Fruit fly (Drosophila melanogaster) whole organism, embryonic: ENCODE results near the gene CG14615.

Source experiments
- Ada2b ChIP-seq: fragments of 200-800 bp; sonication (Bioruptor generic); IDR thresholded peaks from 2 replicates; pipeline ENCODE4 v1.3.6; 2022; ENCODE audit warnings: missing biosample characterization, missing genetic modification characterization
- CG10543 ChIP-seq: fragments of 200-800 bp; sonication (Bioruptor generic); optimal IDR thresholded peaks from 3 replicates; lab custom pipeline; 2017; ENCODE audit warnings: missing biosample characterization, mild to moderate bottlenecking, missing genetic modification characterization, moderate library complexity
- CG11247 ChIP-seq: fragments of 200-800 bp; sonication (Bioruptor generic); IDR thresholded peaks from 2 replicates; pipeline ENCODE4 v1.3.6; 2022; ENCODE audit warnings: missing biosample characterization, missing genetic modification characterization
- CG11456 ChIP-seq: fragments of 200-800 bp; sonication (Bioruptor generic); IDR thresholded peaks from 3 replicates; pipeline ENCODE4 v1.3.6; 2022; ENCODE audit warnings: missing biosample characterization, missing genetic modification characterization
- CG11695 ChIP-seq: fragments of 200-800 bp; sonication (Bioruptor generic); IDR thresholded peaks from 3 replicates; pipeline ENCODE4 v1.3.6; 2022; ENCODE audit warnings: missing biosample characterization, missing genetic modification characterization
- CG11696 ChIP-seq: fragments of 200-800 bp; sonication (Bioruptor generic); IDR thresholded peaks from 2 replicates; pipeline ENCODE4 v1.3.6; 2022; ENCODE audit warnings: missing biosample characterization, missing genetic modification characterization
- CG12769 ChIP-seq: fragments of 200-800 bp; sonication (Bioruptor generic); optimal IDR thresholded peaks from 2 replicates; lab custom pipeline; 2019; ENCODE audit warnings: missing biosample characterization, mild to moderate bottlenecking, missing genetic modification characterization, moderate library complexity
- CG13894 ChIP-seq: fragments of 200-800 bp; sonication (Bioruptor generic); optimal IDR thresholded peaks from 3 replicates; lab custom pipeline; 2018; ENCODE audit warnings: missing biosample characterization, mild to moderate bottlenecking, missing genetic modification characterization, moderate library complexity
- CG15011 ChIP-seq: fragments of 200-800 bp; sonication (Bioruptor generic); optimal IDR thresholded peaks from 3 replicates; lab custom pipeline; 2018; ENCODE audit warnings: missing biosample characterization, mild to moderate bottlenecking, missing genetic modification characterization
- CG15073 ChIP-seq: fragments of 200-800 bp; sonication (Bioruptor generic); optimal IDR thresholded peaks from 2 replicates; lab custom pipeline; 2016; ENCODE audit warnings: missing biosample characterization, missing genetic modification characterization
- CG17328 ChIP-seq: fragments of 200-800 bp; sonication (Bioruptor generic); IDR thresholded peaks from 2 replicates; pipeline ENCODE4 v1.3.6; 2022; ENCODE audit warnings: missing biosample characterization, missing genetic modification characterization
- CG2678 ChIP-seq: fragments of 200-800 bp; sonication (Bioruptor generic); optimal IDR thresholded peaks from 3 replicates; lab custom pipeline; 2019; ENCODE audit warnings: missing biosample characterization, mild to moderate bottlenecking, missing genetic modification characterization, moderate library complexity
- CG2889 ChIP-seq: fragments of 200-800 bp; sonication (Bioruptor generic); IDR thresholded peaks from 3 replicates; pipeline ENCODE4 v1.3.6; 2022; ENCODE audit warnings: missing biosample characterization, missing genetic modification characterization
- CG32767 ChIP-seq: fragments of 200-800 bp; sonication (Bioruptor generic); IDR thresholded peaks from 2 replicates; pipeline ENCODE4 v1.3.6; 2022; ENCODE audit warnings: missing biosample characterization, missing genetic modification characterization
- CG34422 ChIP-seq: fragments of 200-800 bp; sonication (Bioruptor generic); IDR thresholded peaks from 3 replicates; pipeline ENCODE4 v1.3.6; 2022; ENCODE audit warnings: missing biosample characterization, missing genetic modification characterization
- CG4424 ChIP-seq: fragments of 200-800 bp; sonication (Bioruptor generic); optimal IDR thresholded peaks from 3 replicates; lab custom pipeline; 2016; ENCODE audit warnings: missing biosample characterization, missing genetic modification characterization
- CG4820 ChIP-seq: fragments of 200-800 bp; sonication (Bioruptor generic); optimal IDR thresholded peaks from 3 replicates; lab custom pipeline; 2016; ENCODE audit warnings: missing biosample characterization, missing genetic modification characterization
- CG7556 ChIP-seq: fragments of 200-800 bp; sonication (Bioruptor generic); optimal IDR thresholded peaks from 2 replicates; lab custom pipeline; 2017; ENCODE audit warnings: missing biosample characterization, mild to moderate bottlenecking, missing genetic modification characterization
- CG8388 ChIP-seq: fragments of 200-800 bp; sonication (Bioruptor generic); optimal IDR thresholded peaks from 2 replicates; lab custom pipeline; 2019; ENCODE audit warnings: missing biosample characterization, mild to moderate bottlenecking, missing genetic modification characterization, moderate library complexity
- CG8765 ChIP-seq: fragments of 200-800 bp; sonication (Bioruptor generic); IDR thresholded peaks from 2 replicates; pipeline ENCODE4 v1.3.6; 2022; ENCODE audit warnings: missing biosample characterization, missing genetic modification characterization
- CG9609 ChIP-seq: fragments of 200-800 bp; sonication (Bioruptor generic); optimal IDR thresholded peaks from 3 replicates; lab custom pipeline; 2016; ENCODE audit warnings: missing biosample characterization, missing genetic modification characterization
- ERR ChIP-seq: fragments of 200-800 bp; sonication (Bioruptor generic); optimal IDR thresholded peaks from 2 replicates; lab custom pipeline; 2016; ENCODE audit warnings: missing biosample characterization, missing genetic modification characterization
- Ets65A ChIP-seq: fragments of 200-800 bp; sonication (Bioruptor generic); peaks from one replicate; lab custom pipeline; 2016; ENCODE audit warnings: missing biosample characterization, missing genetic modification characterization
- H15 ChIP-seq: fragments of 200-800 bp; sonication (Bioruptor generic); IDR thresholded peaks from 3 replicates; pipeline ENCODE4 v1.3.6; 2022; ENCODE audit warnings: missing biosample characterization, missing genetic modification characterization
- HLH4C ChIP-seq: fragments of 200-800 bp; sonication (Bioruptor generic); IDR thresholded peaks from 3 replicates; pipeline ENCODE4 v1.3.6; 2022; ENCODE audit warnings: missing biosample characterization, missing genetic modification characterization; ENCODE audit not compliant: partially characterized antibody
- Max ChIP-seq: fragments of 200-800 bp; sonication (Bioruptor generic); optimal IDR thresholded peaks from 2 replicates; lab custom pipeline; 2016; ENCODE audit warnings: missing biosample characterization, mild to moderate bottlenecking, missing genetic modification characterization
- Med ChIP-seq: fragments of 200-800 bp; sonication (Bioruptor generic); peaks from one replicate; lab custom pipeline; 2016; ENCODE audit warnings: missing biosample characterization, missing genetic modification characterization, mild to moderate bottlenecking, inconsistent platforms, moderate library complexity
- Myb ChIP-seq: fragments of 200-800 bp; sonication (Bioruptor generic); optimal IDR thresholded peaks from 2 replicates; lab custom pipeline; 2016; ENCODE audit warnings: missing biosample characterization, missing genetic modification characterization
- NC2β ChIP-seq: fragments of 200-800 bp; sonication (Bioruptor generic); optimal IDR thresholded peaks from 2 replicates; lab custom pipeline; 2016; ENCODE audit warnings: missing biosample characterization, missing genetic modification characterization
- Ravus ChIP-seq: fragments of 200-800 bp; sonication (Bioruptor generic); IDR thresholded peaks from 2 replicates; pipeline ENCODE4 v1.3.6; 2022; ENCODE audit warnings: missing biosample characterization, missing genetic modification characterization
- Rx ChIP-seq: fragments of 200-800 bp; sonication (Bioruptor generic); IDR thresholded peaks from 2 replicates; pipeline ENCODE4 v1.3.6; 2022; ENCODE audit warnings: missing biosample characterization, missing genetic modification characterization
- Taf1 ChIP-seq: fragments of 200-800 bp; sonication (Bioruptor generic); IDR thresholded peaks from 2 replicates; pipeline ENCODE4 v1.3.6; 2022; ENCODE audit warnings: missing biosample characterization, missing genetic modification characterization
- chinmo ChIP-seq: fragments of 200-800 bp; sonication (Bioruptor generic); IDR thresholded peaks from 4 replicates; pipeline ENCODE4 v1.3.6; 2022; ENCODE audit warnings: missing biosample characterization, missing genetic modification characterization; ENCODE audit not compliant: partially characterized antibody
- dysf ChIP-seq: fragments of 200-800 bp; sonication (Bioruptor generic); IDR thresholded peaks from 3 replicates; pipeline ENCODE4 v1.3.6; 2022; ENCODE audit warnings: missing biosample characterization, missing genetic modification characterization
- eve ChIP-seq, 2 experiments: fragments of >200 bp; optimal IDR thresholded peaks; 2 replicates each; lab custom pipeline; 2017; ENCODE audit warnings: missing biosample characterization in 2 of 2, missing genetic modification characterization in 2 of 2
- fd96Cb ChIP-seq: fragments of 200-800 bp; sonication (Bioruptor generic); optimal IDR thresholded peaks from 2 replicates; lab custom pipeline; 2018; ENCODE audit warnings: missing biosample characterization, mild to moderate bottlenecking, missing genetic modification characterization, moderate library complexity
- gt ChIP-seq: fragments of 200-800 bp; sonication (Bioruptor generic); IDR thresholded peaks from 2 replicates; pipeline ENCODE4 v1.3.6; 2022; ENCODE audit warnings: missing biosample characterization, missing genetic modification characterization
- hbn ChIP-seq: fragments of 200-800 bp; sonication (Bioruptor generic); IDR thresholded peaks from 2 replicates; pipeline ENCODE4 v1.3.6; 2022; ENCODE audit warnings: missing biosample characterization, missing genetic modification characterization; ENCODE audit not compliant: partially characterized antibody
- hth ChIP-seq: fragments of >200 bp; optimal IDR thresholded peaks from 2 replicates; lab custom pipeline; 2017; ENCODE audit warnings: inconsistent platforms
- lmd ChIP-seq: fragments of 200-800 bp; sonication (Bioruptor generic); IDR thresholded peaks from 2 replicates; pipeline ENCODE4 v1.3.6; 2022; ENCODE audit warnings: missing biosample characterization, missing genetic modification characterization
- mirr ChIP-seq: fragments of 200-800 bp; sonication (Bioruptor generic); optimal IDR thresholded peaks from 3 replicates; lab custom pipeline; 2018; ENCODE audit warnings: missing biosample characterization, mild to moderate bottlenecking, missing genetic modification characterization
- odd ChIP-seq: fragments of 200-800 bp; sonication (Bioruptor generic); optimal IDR thresholded peaks from 2 replicates; lab custom pipeline; 2017; ENCODE audit warnings: missing biosample characterization, mild to moderate bottlenecking, missing genetic modification characterization
- row ChIP-seq: fragments of 200-800 bp; sonication (Bioruptor generic); IDR thresholded peaks from 3 replicates; pipeline ENCODE4 v1.3.6; 2022; ENCODE audit warnings: missing biosample characterization, missing genetic modification characterization
- sens-2 ChIP-seq: fragments of 200-800 bp; sonication (Bioruptor generic); IDR thresholded peaks from 2 replicates; pipeline ENCODE4 v1.3.6; 2022; ENCODE audit warnings: missing biosample characterization, missing genetic modification characterization
- sug ChIP-seq: fragments of 200-800 bp; optimal IDR thresholded peaks from 2 replicates; lab custom pipeline; 2019; ENCODE audit warnings: missing biosample characterization, mild to moderate bottlenecking, missing genetic modification characterization, moderate library complexity
- ttk ChIP-seq: fragments of 200-800 bp; sonication (Bioruptor generic); IDR thresholded peaks from 2 replicates; pipeline ENCODE4 v2.1.2; 2022; ENCODE audit warnings: missing biosample characterization, missing genetic modification characterization
- twi ChIP-seq: fragments of 200-800 bp; optimal IDR thresholded peaks from 2 replicates; lab custom pipeline; 2019; ENCODE audit warnings: missing biosample characterization, mild to moderate bottlenecking, missing genetic modification characterization, moderate library complexity
- wdn ChIP-seq: fragments of 200-800 bp; sonication (Bioruptor generic); IDR thresholded peaks from 2 replicates; pipeline ENCODE4 v1.3.6; 2022; ENCODE audit warnings: missing biosample characterization, missing genetic modification characterization
- zfh1 ChIP-seq: fragments of 200-800 bp; sonication (Bioruptor generic); IDR thresholded peaks from 3 replicates; pipeline ENCODE4 v1.3.6; 2022; ENCODE audit warnings: missing biosample characterization, missing genetic modification characterization

The CG14615 gene

dm6 chrX:22487667-22488593 is 38.6 kb upstream of the CG14615 start (continued):
- no peak for TF ChIP-seq odd
- TF ChIP-seq CG4424 (GFP tag; lab: Kevin White, UChicago) = peak; percentile 24
- TF ChIP-seq CG11247 (GFP tag; lab: Robert Waterston, UW) = peak; percentile 44
- no peak for TF ChIP-seq HLH4C (GFP tag; lab: Robert Waterston, UW)
- no peak for TF ChIP-seq hbn (GFP tag; lab: Robert Waterston, UW)
- peak; percentile 27 for TF ChIP-seq CG15011 (GFP tag; lab: Kevin White, UChicago)
- no peak for TF ChIP-seq CG15073 (GFP tag; lab: Kevin White, UChicago)
- TF ChIP-seq Ets65A (GFP tag; lab: Kevin White, UChicago) = peak; percentile 55
- peak; percentile 56; the same call in 2 of the 3 replicates for TF ChIP-seq dysf (GFP tag; lab: Robert Waterston, UW)
- TF ChIP-seq row (GFP tag; lab: Robert Waterston, UW) = peak; percentile 37
- peak; percentile 11 for TF ChIP-seq ERR (GFP tag; lab: Kevin White, UChicago)
- peak; percentile 19 for TF ChIP-seq CG10543 (GFP tag; lab: Kevin White, UChicago)
- peak; percentile 60; the same call in 2 of the 3 replicates for TF ChIP-seq CG11695
- TF ChIP-seq CG13894 (tag; lab: Kevin White, UChicago) = no peak
- TF ChIP-seq zfh1 (GFP tag; lab: Robert Waterston, UW) = 0 out of 3 replicates have a peak, but pooled peaks have one; percentile 5
- TF ChIP-seq Rx (GFP tag; lab: Robert Waterston, UW) = no peak
- TF ChIP-seq CG2889 (GFP tag; lab: Robert Waterston, UW) = no peak
- TF ChIP-seq CG17328 (GFP tag; lab: Robert Waterston, UW) = peak; percentile 55; the same call in 1 of the 2 replicates
- TF ChIP-seq twi (tag; lab: Kevin White, UChicago) = no peak
- TF ChIP-seq CG4820 = no peak
- no peak for TF ChIP-seq CG8765 (GFP tag; lab: Robert Waterston, UW)
- peak; percentile 72; the same call in 1 of the 4 replicates for TF ChIP-seq chinmo
- TF ChIP-seq lmd (GFP tag; lab: Robert Waterston, UW) = peak; percentile 35; the same call in 1 of the 2 replicates
- TF ChIP-seq sens-2 = no peak
- no peak for TF ChIP-seq CG32767 (GFP tag; lab: Robert Waterston, UW)
- TF ChIP-seq CG12769 (tag; lab: Kevin White, UChicago) = peak; percentile 53
- TF ChIP-seq CG7556 (GFP tag; lab: Kevin White, UChicago) = no peak
- TF ChIP-seq sug (tag; lab: Kevin White, UChicago) = peak; percentile 73
- TF ChIP-seq NC2β (GFP tag; lab: Kevin White, UChicago) = no peak
- TF ChIP-seq CG34422 (GFP tag; lab: Robert Waterston, UW) = 0 out of 3 replicates have a peak, but pooled peaks have one; percentile 48
- peak; percentile 22 for TF ChIP-seq Max
- peak; percentile 41; the same call in 1 of the 2 replicates for TF ChIP-seq ttk
- no peak for TF ChIP-seq CG9609 (GFP tag; lab: Kevin White, UChicago)
- peak; percentile 52 for TF ChIP-seq fd96Cb (tag; lab: Kevin White, UChicago)
- TF ChIP-seq eve (GFP tag; optimal IDR thresholded peaks at IDR 0.05; lab: Kevin White, UChicago) = no peak
- peak; percentile 44 for TF ChIP-seq mirr (GFP tag; lab: Kevin White, UChicago)
- TF ChIP-seq Myb (GFP tag; lab: Kevin White, UChicago) = peak; percentile 1
- TF ChIP-seq H15 (GFP tag; lab: Robert Waterston, UW) = no peak
- TF ChIP-seq gt = no peak
- TF ChIP-seq wdn (GFP tag; lab: Robert Waterston, UW) = no peak
- TF ChIP-seq Med = peak; percentile 84
- TF ChIP-seq CG11696 (GFP tag; lab: Robert Waterston, UW) = peak; percentile 74
- no peak for TF ChIP-seq hth
- TF ChIP-seq CG11456 (GFP tag; lab: Robert Waterston, UW) = peak; percentile 67; the same call in 1 of the 3 replicates
- TF ChIP-seq CG2678 (tag; lab: Kevin White, UChicago) = peak; percentile 61
- peak; percentile 52 for TF ChIP-seq Ada2b (GFP tag; lab: Robert Waterston, UW)
- peak; percentile 20; the same call in 1 of the 2 replicates for TF ChIP-seq Ravus (GFP tag; lab: Robert Waterston, UW)
- 0 out of 2 replicates have a peak, but pooled peaks have one; percentile 8 for TF ChIP-seq Taf1 (GFP tag; lab: Robert Waterston, UW)
- peak; percentile 6 for TF ChIP-seq CG8388 (GFP tag; lab: Kevin White, UChicago)
